Worm (Caenorhabditis elegans) whole organism, L4 larva: ENCODE measurements around the gene F36D3.1.

Experiments
- fos-1 ChIP-seq: fragments of 150-350 bp; optimal IDR thresholded peaks from 2 replicates; lab custom pipeline; 2014; ENCODE audit warnings: missing biosample characterization, missing genetic modification characterization
- nhr-10 ChIP-seq: fragments of 150-350 bp; optimal IDR thresholded peaks from 2 replicates; lab custom pipeline; 2014; ENCODE audit warnings: missing biosample characterization, missing genetic modification characterization
- nhr-11 ChIP-seq: fragments of 150-350 bp; optimal IDR thresholded peaks from 2 replicates; lab custom pipeline; 2014; ENCODE audit warnings: missing biosample characterization, missing genetic modification characterization
- nhr-237 ChIP-seq: sonication (generic microtip); optimal IDR thresholded peaks from 2 replicates; lab custom pipeline; 2017; ENCODE audit warnings: missing biosample characterization, missing genetic modification characterization
- zag-1 ChIP-seq: fragments of 150-350 bp; optimal IDR thresholded peaks from 2 replicates; lab custom pipeline; 2014; ENCODE audit warnings: missing biosample characterization, missing genetic modification characterization
- ztf-11 ChIP-seq: fragments of 150-350 bp; optimal IDR thresholded peaks from 2 replicates; lab custom pipeline; 2014; ENCODE audit warnings: missing biosample characterization, missing genetic modification characterization

- no peak for TF ChIP-seq zag-1 (tag; lab: Kevin White, UChicago)
- no peak for TF ChIP-seq nhr-237
- TF ChIP-seq fos-1 (tag; lab: Kevin White, UChicago), result no peak
- no peak for TF ChIP-seq nhr-10 (tag; lab: Kevin White, UChicago)
- no peak for TF ChIP-seq ztf-11
- no peak for TF ChIP-seq nhr-11 (tag; lab: Kevin White, UChicago)
Observed at ce11 chrV:16535172-16535571, 36.0 kb downstream of the F36D3.1 start, which contains the start of gene Y32B12B.8.
